Worm (Caenorhabditis elegans) whole organism, early embryonic: Measurements from ENCODE around the gene clx-1.

Experiments used
- F13C5.2 ChIP-seq: sonication (generic microtip); optimal IDR thresholded peaks from 2 replicates; lab custom pipeline; 2017; ENCODE audit warnings: mild to moderate bottlenecking, missing genetic modification characterization, inconsistent platforms, missing compliant biosample characterization
- ceh-36 ChIP-seq: sonication (generic microtip); optimal IDR thresholded peaks from 2 replicates; lab custom pipeline; 2016; ENCODE audit warnings: missing genetic modification characterization, inconsistent platforms, missing compliant biosample characterization
- flt-1 ChIP-seq: fragments of 200-800 bp; sonication (Bioruptor generic); IDR thresholded peaks from 2 replicates; pipeline ENCODE4 v1.3.6; 2022; ENCODE audit warnings: missing genetic modification characterization, missing compliant biosample characterization
- hnd-1 ChIP-seq: sonication (generic microtip); optimal IDR thresholded peaks from 2 replicates; lab custom pipeline; 2016; ENCODE audit warnings: missing genetic modification characterization, missing compliant biosample characterization
- sea-1 ChIP-seq: fragments of 200-800 bp; sonication (Bioruptor generic); conservative IDR thresholded peaks from 2 replicates; pipeline ENCODE4 v1.3.6; 2022; ENCODE audit warnings: missing genetic modification characterization, missing compliant biosample characterization
- tra-4 ChIP-seq: sonication (generic microtip); optimal IDR thresholded peaks from 2 replicates; lab custom pipeline; 2017; ENCODE audit warnings: missing genetic modification characterization, missing compliant biosample characterization

Gene clx-1

DNA sequence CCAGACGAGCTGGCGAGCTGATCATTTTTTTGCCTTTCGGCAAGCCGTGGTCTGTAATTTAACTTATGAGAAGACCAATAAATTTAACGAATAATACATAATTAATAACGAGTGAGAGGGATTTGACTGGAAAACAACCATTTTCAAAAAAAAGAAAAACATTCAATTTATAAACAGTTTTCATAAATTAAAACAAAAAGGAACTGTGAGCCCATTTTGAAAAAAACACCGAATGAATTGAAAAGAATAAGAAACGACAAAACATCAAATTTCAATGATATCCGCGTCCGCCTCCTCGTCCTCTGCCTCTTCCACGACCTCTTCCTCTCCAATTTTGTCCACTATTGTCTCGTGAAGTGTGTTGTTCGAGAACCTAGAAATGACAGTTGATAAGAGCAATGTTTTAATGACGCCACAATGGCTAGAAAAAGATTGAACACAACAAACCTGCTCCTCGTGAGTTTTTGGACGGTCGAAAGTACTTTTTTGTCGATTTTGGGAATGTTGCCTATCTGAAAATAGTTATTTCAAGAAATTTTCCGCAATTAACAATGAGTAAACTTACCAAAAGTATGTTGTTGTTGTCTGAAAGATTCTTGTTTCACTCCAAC is 49.5 kb downstream of the clx-1 start, which contains the start of gene tag-321:
Gene tag-321, minus strand, starts transcription at position 51 of the 611 bp plus-strand sequence.
- no peak for TF ChIP-seq flt-1 (GFP tag; lab: Robert Waterston, UW)
- TF ChIP-seq F13C5.2 (tag; lab: Kevin White, UChicago), result no peak
- no peak for TF ChIP-seq hnd-1 (tag; lab: Kevin White, UChicago)
- TF ChIP-seq tra-4 (tag; lab: Kevin White, UChicago), result no peak
- TF ChIP-seq sea-1 (GFP tag; lab: Robert Waterston, UW), result no peak
- TF ChIP-seq ceh-36 (tag; lab: Kevin White, UChicago), result no peak

DNA sequence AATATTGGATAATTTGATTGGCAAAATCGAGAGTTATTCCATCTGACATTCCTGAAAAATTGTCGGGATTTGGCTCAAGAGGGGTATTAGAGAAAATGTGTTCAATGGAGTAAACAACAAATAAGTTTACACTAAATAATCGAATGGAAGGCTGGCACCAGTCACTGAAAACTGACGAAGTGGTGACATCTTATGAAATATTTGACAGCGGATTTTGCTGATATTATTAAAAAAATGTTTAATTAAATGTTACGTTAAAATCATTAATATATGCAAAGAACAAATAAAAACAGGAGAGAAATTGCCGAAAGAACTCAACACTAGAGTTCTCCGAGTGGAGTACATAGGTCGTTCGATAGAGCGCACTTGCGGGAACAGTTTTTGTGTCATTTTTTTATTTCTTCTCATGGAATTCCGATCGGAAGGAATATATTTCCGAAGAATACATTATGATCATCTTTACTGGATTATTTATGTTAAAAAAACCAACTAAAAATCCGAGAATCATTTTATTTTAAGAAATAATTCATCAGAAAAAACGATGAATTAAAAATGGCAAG is 51.1 kb downstream of the clx-1 start, which contains the start of gene tag-322:
Gene tag-322, minus strand, starts transcription at position 51 of the 560 bp plus-strand sequence.
- TF ChIP-seq hnd-1 (tag; lab: Kevin White, UChicago), result no peak
